Fruit fly (Drosophila melanogaster) Kc167 (cell line): ENCODE data around the gene CG12680.

Experiments
- h ChIP-seq: fragments of >200 bp; optimal IDR thresholded peaks from 3 replicates; lab custom pipeline; 2018; ENCODE audit warnings: missing external identifiers
- psq ChIP-seq: fragments of >200 bp; optimal IDR thresholded peaks from 2 replicates; lab custom pipeline; 2017; ENCODE audit warnings: missing external identifiers
- ttk ChIP-seq: sonication (Bioruptor generic); optimal IDR thresholded peaks from 2 replicates; lab custom pipeline; 2017; ENCODE audit warnings: missing external identifiers

dm6 chrX:5025283-5025682 is 28.0 kb downstream of the CG12680 start:
- TF ChIP-seq psq (lab: Kevin White, UChicago) (no peak), h (lab: Kevin White, UChicago) (no peak), ttk (lab: Kevin White, UChicago) (no peak)
